Fruit fly (Drosophila melanogaster) whole organism, embryonic: ENCODE data around the gene CG32639.

ENCODE experiments used
- BtbVII ChIP-seq: fragments of 200-800 bp; sonication (Bioruptor generic); optimal IDR thresholded peaks from 3 replicates; lab custom pipeline; 2017; ENCODE audit warnings: missing biosample characterization, mild to moderate bottlenecking, missing genetic modification characterization
- CG1024 ChIP-seq: fragments of 200-800 bp; sonication (Bioruptor generic); IDR thresholded peaks from 2 replicates; pipeline ENCODE4 v1.3.6; 2022; ENCODE audit warnings: missing biosample characterization, missing genetic modification characterization
- CG10366 ChIP-seq: fragments of 200-800 bp; sonication (Bioruptor generic); IDR thresholded peaks from 2 replicates; pipeline ENCODE4 v1.3.6; 2022; ENCODE audit warnings: missing biosample characterization, missing genetic modification characterization
- CG11456 ChIP-seq: fragments of 200-800 bp; sonication (Bioruptor generic); IDR thresholded peaks from 3 replicates; pipeline ENCODE4 v1.3.6; 2022; ENCODE audit warnings: missing biosample characterization, missing genetic modification characterization
- CG14014 ChIP-seq: fragments of 200-800 bp; sonication (Bioruptor generic); IDR thresholded peaks from 2 replicates; pipeline ENCODE4 v1.3.6; 2022; ENCODE audit warnings: missing biosample characterization, missing genetic modification characterization
- CG17361 ChIP-seq: fragments of 200-800 bp; sonication (Bioruptor generic); IDR thresholded peaks from 3 replicates; pipeline ENCODE4 v1.3.6; 2022; ENCODE audit warnings: missing biosample characterization, missing genetic modification characterization
- CG17385 ChIP-seq: fragments of 200-800 bp; sonication (Bioruptor generic); optimal IDR thresholded peaks from 3 replicates; lab custom pipeline; 2018; ENCODE audit warnings: missing biosample characterization, mild to moderate bottlenecking, missing genetic modification characterization
- CG18764 ChIP-seq: fragments of 200-800 bp; sonication (Bioruptor generic); optimal IDR thresholded peaks from 3 replicates; lab custom pipeline; 2016; ENCODE audit warnings: missing biosample characterization, missing genetic modification characterization
- CG2875 ChIP-seq: fragments of 200-800 bp; sonication (Bioruptor generic); optimal IDR thresholded peaks from 2 replicates; lab custom pipeline; 2017; ENCODE audit warnings: missing biosample characterization, mild to moderate bottlenecking, missing genetic modification characterization, missing genetic modification reagents
- CG30020 ChIP-seq: fragments of 200-800 bp; optimal IDR thresholded peaks from 2 replicates; lab custom pipeline; 2019; ENCODE audit warnings: missing biosample characterization, mild to moderate bottlenecking, missing genetic modification characterization, moderate library complexity
- CG32532 ChIP-seq: fragments of 200-800 bp; sonication (Bioruptor generic); IDR thresholded peaks from 2 replicates; pipeline ENCODE4 v1.3.6; 2022; ENCODE audit warnings: missing biosample characterization, missing genetic modification characterization
- CG32772 ChIP-seq: fragments of 200-800 bp; sonication (Bioruptor generic); IDR thresholded peaks from 2 replicates; pipeline ENCODE4 v1.3.6; 2022; ENCODE audit warnings: missing biosample characterization, missing genetic modification characterization
- CG42726 ChIP-seq: fragments of 200-800 bp; sonication (Bioruptor generic); IDR thresholded peaks from 2 replicates; pipeline ENCODE4 v1.3.6; 2022; ENCODE audit warnings: missing biosample characterization, missing genetic modification characterization; ENCODE audit not compliant: partially characterized antibody
- CG4707 ChIP-seq: fragments of 200-800 bp; sonication (Bioruptor generic); optimal IDR thresholded peaks from 2 replicates; lab custom pipeline; 2018; ENCODE audit warnings: missing biosample characterization, mild to moderate bottlenecking, missing genetic modification characterization, moderate library complexity
- CG7271 ChIP-seq: fragments of 200-800 bp; sonication (Bioruptor generic); optimal IDR thresholded peaks from 2 replicates; lab custom pipeline; 2018; ENCODE audit warnings: missing biosample characterization, mild to moderate bottlenecking, missing genetic modification characterization, moderate library complexity
- CG7745 ChIP-seq: fragments of 200-800 bp; sonication (Bioruptor generic); optimal IDR thresholded peaks from 2 replicates; lab custom pipeline; 2018; ENCODE audit warnings: missing biosample characterization, mild to moderate bottlenecking, missing genetic modification characterization, moderate library complexity
- CG7987 ChIP-seq: fragments of 200-800 bp; sonication (Bioruptor generic); optimal IDR thresholded peaks from 2 replicates; lab custom pipeline; 2018; ENCODE audit warnings: missing biosample characterization, mild to moderate bottlenecking, missing genetic modification characterization, moderate library complexity
- CG9215 ChIP-seq: fragments of 200-800 bp; sonication (Bioruptor generic); IDR thresholded peaks from 2 replicates; pipeline ENCODE4 v1.3.6; 2022; ENCODE audit warnings: missing biosample characterization, missing genetic modification characterization
- CG9797 ChIP-seq: fragments of 200-800 bp; sonication (Bioruptor generic); optimal IDR thresholded peaks from 3 replicates; lab custom pipeline; 2018; ENCODE audit warnings: missing biosample characterization, mild to moderate bottlenecking, missing genetic modification characterization
- Dek ChIP-seq: fragments of 200-800 bp; sonication (Bioruptor generic); optimal IDR thresholded peaks from 3 replicates; lab custom pipeline; 2019; ENCODE audit warnings: missing biosample characterization, mild to moderate bottlenecking, missing genetic modification characterization, moderate library complexity
- Dip3 ChIP-seq: fragments of 200-800 bp; sonication (Bioruptor generic); optimal IDR thresholded peaks from 3 replicates; lab custom pipeline; 2016; ENCODE audit warnings: missing biosample characterization, missing genetic modification characterization
- Doc2 ChIP-seq: fragments of 200-800 bp; sonication (Bioruptor generic); IDR thresholded peaks from 2 replicates; pipeline ENCODE4 v1.3.6; 2022; ENCODE audit warnings: missing biosample characterization, missing genetic modification characterization
- HHEX ChIP-seq: fragments of 200-800 bp; sonication (Bioruptor generic); optimal IDR thresholded peaks from 3 replicates; lab custom pipeline; 2017; ENCODE audit warnings: missing biosample characterization, mild to moderate bottlenecking, missing genetic modification characterization, missing genetic modification reagents
- Myb ChIP-seq: fragments of 200-800 bp; sonication (Bioruptor generic); optimal IDR thresholded peaks from 2 replicates; lab custom pipeline; 2016; ENCODE audit warnings: missing biosample characterization, missing genetic modification characterization
- PHDP ChIP-seq: fragments of 200-800 bp; sonication (Bioruptor generic); optimal IDR thresholded peaks from 3 replicates; lab custom pipeline; 2018; ENCODE audit warnings: missing biosample characterization, mild to moderate bottlenecking, missing genetic modification characterization, moderate library complexity
- Ptx1 ChIP-seq: fragments of 200-800 bp; sonication (Bioruptor generic); IDR thresholded peaks from 2 replicates; pipeline ENCODE4 v1.3.6; 2022; ENCODE audit warnings: missing biosample characterization, missing genetic modification characterization
- aop ChIP-seq: fragments of 200-800 bp; sonication (Bioruptor generic); IDR thresholded peaks from 2 replicates; pipeline ENCODE4 v1.3.6; 2022; ENCODE audit warnings: missing biosample characterization, missing genetic modification characterization
- ap ChIP-seq: fragments of 200-800 bp; sonication (Bioruptor generic); IDR thresholded peaks from 2 replicates; pipeline ENCODE4 v1.3.6; 2022; ENCODE audit warnings: missing biosample characterization, missing genetic modification characterization
- bowl ChIP-seq: fragments of 200-800 bp; sonication (Bioruptor generic); IDR thresholded peaks from 2 replicates; pipeline ENCODE4 v1.3.6; 2022; ENCODE audit warnings: missing biosample characterization, missing genetic modification characterization
- cas ChIP-seq: fragments of 200-800 bp; sonication (Bioruptor generic); IDR thresholded peaks from 2 replicates; pipeline ENCODE4 v1.3.6; 2022; ENCODE audit warnings: missing biosample characterization, missing genetic modification characterization
- cato ChIP-seq: fragments of 200-800 bp; sonication (Bioruptor generic); optimal IDR thresholded peaks from 2 replicates; lab custom pipeline; 2016; ENCODE audit warnings: missing biosample characterization, missing genetic modification characterization, borderline replicate concordance
- crp ChIP-seq, 2 experiments: fragments of 200-800 bp; sonication (Bioruptor generic); optimal IDR thresholded peaks; 2 replicates in 1 of 2; 3 replicates in 1 of 2; lab custom pipeline; 2017; ENCODE audit warnings: missing biosample characterization in 2 of 2, missing genetic modification characterization in 2 of 2, mild to moderate bottlenecking in 1 of 2, moderate library complexity in 1 of 2
- gfzf ChIP-seq: fragments of 200-800 bp; sonication (Bioruptor generic); optimal IDR thresholded peaks from 2 replicates; lab custom pipeline; 2016; ENCODE audit warnings: missing biosample characterization, mild to moderate bottlenecking, missing genetic modification characterization, moderate library complexity
- gsb ChIP-seq: fragments of 200-800 bp; sonication (Bioruptor generic); IDR thresholded peaks from 2 replicates; pipeline ENCODE4 v1.3.6; 2022; ENCODE audit warnings: missing biosample characterization, missing genetic modification characterization
- jumu ChIP-seq: fragments of 200-800 bp; sonication (Bioruptor generic); optimal IDR thresholded peaks from 3 replicates; lab custom pipeline; 2016; ENCODE audit warnings: missing biosample characterization, missing genetic modification characterization
- kah ChIP-seq: fragments of 200-800 bp; sonication (Bioruptor generic); optimal IDR thresholded peaks from 2 replicates; lab custom pipeline; 2018; ENCODE audit warnings: missing biosample characterization, mild to moderate bottlenecking, missing genetic modification characterization
- knrl ChIP-seq: fragments of 200-800 bp; sonication (Bioruptor generic); IDR thresholded peaks from 3 replicates; pipeline ENCODE4 v1.3.6; 2022; ENCODE audit warnings: missing biosample characterization, missing genetic modification characterization; ENCODE audit not compliant: partially characterized antibody
- lab ChIP-seq: fragments of 200-800 bp; sonication (Bioruptor generic); optimal IDR thresholded peaks from 3 replicates; lab custom pipeline; 2017; ENCODE audit warnings: missing biosample characterization, missing genetic modification characterization, mild to moderate bottlenecking, moderate library complexity, missing genetic modification reagents
- lmd ChIP-seq: fragments of 200-800 bp; sonication (Bioruptor generic); IDR thresholded peaks from 2 replicates; pipeline ENCODE4 v1.3.6; 2022; ENCODE audit warnings: missing biosample characterization, missing genetic modification characterization
- mld ChIP-seq: fragments of 200-800 bp; sonication (Bioruptor generic); IDR thresholded peaks from 3 replicates; pipeline ENCODE4 v1.3.6; 2022; ENCODE audit warnings: missing biosample characterization, missing genetic modification characterization; ENCODE audit not compliant: partially characterized antibody
- nom ChIP-seq: fragments of 200-800 bp; sonication (Bioruptor generic); optimal IDR thresholded peaks from 2 replicates; lab custom pipeline; 2017; ENCODE audit warnings: missing biosample characterization, missing genetic modification characterization, mild to moderate bottlenecking, moderate library complexity, missing genetic modification reagents
- pb ChIP-seq: fragments of 200-800 bp; sonication (Bioruptor generic); optimal IDR thresholded peaks from 3 replicates; lab custom pipeline; 2016; ENCODE audit warnings: missing biosample characterization, missing genetic modification characterization
- row ChIP-seq: fragments of 200-800 bp; sonication (Bioruptor generic); IDR thresholded peaks from 3 replicates; pipeline ENCODE4 v1.3.6; 2022; ENCODE audit warnings: missing biosample characterization, missing genetic modification characterization
- sens-2 ChIP-seq: fragments of 200-800 bp; sonication (Bioruptor generic); IDR thresholded peaks from 2 replicates; pipeline ENCODE4 v1.3.6; 2022; ENCODE audit warnings: missing biosample characterization, missing genetic modification characterization
- sna ChIP-seq: fragments of 200-800 bp; sonication (Bioruptor generic); IDR thresholded peaks from 2 replicates; pipeline ENCODE4 v1.3.6; 2022; ENCODE audit warnings: missing biosample characterization, missing genetic modification characterization; ENCODE audit not compliant: partially characterized antibody
- sob ChIP-seq: fragments of 200-800 bp; sonication (Bioruptor generic); IDR thresholded peaks from 2 replicates; pipeline ENCODE4 v1.3.6; 2022; ENCODE audit warnings: missing biosample characterization, missing genetic modification characterization
- ssp ChIP-seq: fragments of 200-800 bp; sonication (Bioruptor generic); IDR thresholded peaks from 2 replicates; pipeline ENCODE4 v1.3.6; 2022; ENCODE audit warnings: missing biosample characterization, missing genetic modification characterization
- tll ChIP-seq, 2 experiments: fragments of 200-800 bp in 1 of 2; fragments of >200 bp in 1 of 2; sonication (Bioruptor generic) in 1 of 2; optimal IDR thresholded peaks; 2 replicates each; lab custom pipeline; 2017 to 2019; ENCODE audit warnings: missing biosample characterization in 2 of 2, missing genetic modification characterization in 2 of 2, mild to moderate bottlenecking in 1 of 2, moderate library complexity in 1 of 2
- tna ChIP-seq: fragments of 200-800 bp; sonication (Bioruptor generic); IDR thresholded peaks from 2 replicates; pipeline ENCODE4 v1.3.6; 2022; ENCODE audit warnings: missing biosample characterization, missing genetic modification characterization; ENCODE audit not compliant: partially characterized antibody
- unpg ChIP-seq: fragments of 200-800 bp; sonication (Bioruptor generic); optimal IDR thresholded peaks from 3 replicates; lab custom pipeline; 2018; ENCODE audit warnings: missing biosample characterization, mild to moderate bottlenecking, missing genetic modification characterization, moderate library complexity

Gene CG32639

dm6 chrX:13258757-13259067 is 22.3 kb upstream of the CG32639 start, which contains the start of gene comt (continued):
- TF ChIP-seq BtbVII (GFP tag; lab: Kevin White, UChicago) (peak; percentile 56), CG2875 (GFP tag; lab: Kevin White, UChicago) (peak; percentile 26), sna (GFP tag; lab: Robert Waterston, UW) (no peak), Dip3 (GFP tag; lab: Kevin White, UChicago) (no peak), row (GFP tag; lab: Robert Waterston, UW) (peak; percentile 61), unpg (GFP tag; lab: Kevin White, UChicago) (peak; percentile 70), pb (GFP tag; lab: Kevin White, UChicago) (no peak), gfzf (GFP tag; lab: Kevin White, UChicago) (no peak), crp (GFP tag; optimal IDR thresholded peaks at IDR 0.05; lab: Kevin White, UChicago) (peak in 1 of 2 experiments; percentile 2), CG17385 (GFP tag; lab: Kevin White, UChicago) (peak; percentile 32), CG9797 (GFP tag; lab: Kevin White, UChicago) (no peak), knrl (GFP tag; lab: Robert Waterston, UW) (no peak), CG7745 (tag; lab: Kevin White, UChicago) (no peak), lab (GFP tag; lab: Kevin White, UChicago) (no peak), CG7271 (tag; lab: Kevin White, UChicago) (peak; percentile 38), aop (GFP tag; lab: Robert Waterston, UW) (no peak), kah (GFP tag; lab: Kevin White, UChicago) (peak; percentile 7), CG1024 (GFP tag; lab: Robert Waterston, UW) (no peak), lmd (GFP tag; lab: Robert Waterston, UW) (peak; percentile 19; the same call in 1 of the 2 replicates), sens-2 (peak; percentile 52), cato (GFP tag; lab: Kevin White, UChicago) (peak; percentile 14), CG11456 (0 out of 3 replicates have a peak, but pooled peaks have one; percentile 50), Doc2 (no peak), CG4707 (no peak), PHDP (tag; lab: Kevin White, UChicago) (peak; percentile 72), sob (GFP tag; lab: Robert Waterston, UW) (peak; percentile 45), CG30020 (tag; lab: Kevin White, UChicago) (peak; percentile 31), CG10366 (GFP tag; lab: Robert Waterston, UW) (peak; percentile 43; the same call in 1 of the 2 replicates), CG18764 (peak; percentile 12), HHEX (peak; percentile 43), bowl (GFP tag; lab: Robert Waterston, UW) (0 out of 2 replicates have a peak, but pooled peaks have one; percentile 18), CG9215 (GFP tag; lab: Robert Waterston, UW) (no peak), ap (GFP tag; lab: Robert Waterston, UW) (peak; percentile 53; the same call in 1 of the 2 replicates), jumu (GFP tag; lab: Kevin White, UChicago) (no peak), Dek (tag; lab: Kevin White, UChicago) (peak; percentile 63), CG32772 (GFP tag; lab: Robert Waterston, UW) (0 out of 2 replicates have a peak, but pooled peaks have one; percentile 33), Ptx1 (peak; percentile 57), CG14014 (peak; percentile 39; the same call in 1 of the 2 replicates), cas (GFP tag; lab: Robert Waterston, UW) (no peak), tll (GFP tag; optimal IDR thresholded peaks at IDR 0.05; lab: Kevin White, UChicago) (no peak), nom (GFP tag; lab: Kevin White, UChicago) (peak; percentile 22), Myb (GFP tag; lab: Kevin White, UChicago) (no peak), gsb (no peak), mld (GFP tag; lab: Robert Waterston, UW) (no peak), ssp (GFP tag; lab: Robert Waterston, UW) (peak; percentile 36; the same call in 1 of the 2 replicates), CG17361 (GFP tag; lab: Robert Waterston, UW) (peak; percentile 81; the same call in 2 of the 3 replicates), CG32532 (GFP tag; lab: Robert Waterston, UW) (peak; percentile 72), CG42726 (GFP tag; lab: Robert Waterston, UW) (no peak), CG7987 (GFP tag; lab: Kevin White, UChicago) (no peak), tna (GFP tag; lab: Robert Waterston, UW) (no peak)
